Worm (Caenorhabditis elegans) whole organism, midembryonic: ENCODE measurements around the gene K03A11.1.

Experiments used
- flt-1 ChIP-seq: fragments of 200-800 bp; sonication (Bioruptor generic); IDR thresholded peaks from 2 replicates; pipeline ENCODE4 v1.3.6; 2022; ENCODE audit warnings: missing genetic modification characterization, missing compliant biosample characterization
- med-1 ChIP-seq: sonication (generic microtip); optimal IDR thresholded peaks from 2 replicates; lab custom pipeline; 2017; ENCODE audit warnings: missing genetic modification characterization, mild to moderate bottlenecking, missing compliant biosample characterization, antibody characterized with exemption, missing genetic modification reagents; ENCODE audit not compliant: insufficient read depth
- tab-1 ChIP-seq: fragments of 200-800 bp; sonication (Bioruptor generic); IDR thresholded peaks from 2 replicates; pipeline ENCODE4 v1.3.6; 2022; ENCODE audit warnings: missing genetic modification characterization, missing compliant biosample characterization
- ztf-23 ChIP-seq: fragments of 200-800 bp; sonication (Bioruptor generic); IDR thresholded peaks from 2 replicates; pipeline ENCODE4 v1.3.6; 2022; ENCODE audit warnings: missing genetic modification reagents, missing genetic modification characterization, missing compliant biosample characterization

- TF ChIP-seq flt-1 (GFP tag; lab: Robert Waterston, UW) (no peak), med-1 (GFP tag; lab: Kevin White, UChicago) (no peak), tab-1 (GFP tag; lab: Robert Waterston, UW) (no peak), ztf-23 (GFP tag; lab: Robert Waterston, UW) (no peak)
Measured at ce11 chrX:13038791-13039190, 12.7 kb upstream of the K03A11.1 start.
